Worm (Caenorhabditis elegans) whole organism, L3 larva: ENCODE results near the gene F54B3.4.

Experiments
- egl-5 ChIP-seq: fragments of 150-350 bp; optimal IDR thresholded peaks from 2 replicates; lab custom pipeline; 2017; ENCODE audit warnings: missing biosample characterization, missing genetic modification reagents, missing genetic modification characterization, inconsistent platforms
- mdl-1 ChIP-seq: fragments of 150-350 bp; optimal IDR thresholded peaks from 2 replicates; lab custom pipeline; 2014; ENCODE audit warnings: missing biosample characterization, missing genetic modification characterization
- nhr-28 ChIP-seq: fragments of 150-350 bp; optimal IDR thresholded peaks from 2 replicates; lab custom pipeline; 2014; ENCODE audit warnings: missing biosample characterization, missing genetic modification characterization

DNA sequence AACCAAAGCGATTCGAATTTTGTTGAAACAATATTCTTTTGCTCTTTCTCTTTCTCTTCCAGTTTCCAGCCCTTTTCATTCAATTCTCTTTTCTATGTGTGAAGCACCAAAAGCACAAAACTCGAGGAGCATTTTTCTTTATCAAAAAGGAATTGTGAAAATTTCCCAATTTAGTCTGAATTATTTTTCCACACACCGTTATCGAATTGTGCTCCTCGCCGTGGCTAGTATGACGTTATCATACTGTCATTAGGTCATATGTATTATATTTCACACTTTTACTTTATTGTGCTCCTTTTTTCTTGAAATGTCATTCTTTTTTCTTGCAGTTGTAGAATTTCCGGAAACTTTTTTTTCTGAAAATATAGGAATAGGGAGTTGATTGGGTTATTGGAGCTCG lies 49.4 kb downstream of the F54B3.4 start:
- no peak for TF ChIP-seq egl-5 (tag; lab: Kevin White, UChicago)
- no peak for TF ChIP-seq mdl-1 (tag; lab: Kevin White, UChicago)
- no peak for TF ChIP-seq nhr-28
